Worm (Caenorhabditis elegans): Measurements from ENCODE around the gene C16B8.3.

- no peak for TF ChIP-seq nfya-1 (tag; optimal IDR thresholded peaks at IDR 0.05; ENCODE audit: insufficient read depth)
- no peak for TF ChIP-seq ceh-82 (tag; optimal IDR thresholded peaks at IDR 0.05)
- no peak for TF ChIP-seq unc-62 (GFP tag; optimal IDR thresholded peaks at IDR 0.05)
Measured at ce11 chrX:4003220-4003619, 34.8 kb upstream of the C16B8.3 start, which contains the start of gene R02E12.12.
